Fruit fly (Drosophila melanogaster) S2 (cell line): ENCODE measurements around the gene ph-d.

Experiments used
- CG8478 ChIP-seq: fragments of >200 bp; optimal IDR thresholded peaks from 2 replicates; lab custom pipeline; 2018
- CTCF ChIP-seq, 2 experiments: fragments of >200 bp; optimal IDR thresholded peaks; 2 replicates each; lab custom pipeline; 2018

DNA sequence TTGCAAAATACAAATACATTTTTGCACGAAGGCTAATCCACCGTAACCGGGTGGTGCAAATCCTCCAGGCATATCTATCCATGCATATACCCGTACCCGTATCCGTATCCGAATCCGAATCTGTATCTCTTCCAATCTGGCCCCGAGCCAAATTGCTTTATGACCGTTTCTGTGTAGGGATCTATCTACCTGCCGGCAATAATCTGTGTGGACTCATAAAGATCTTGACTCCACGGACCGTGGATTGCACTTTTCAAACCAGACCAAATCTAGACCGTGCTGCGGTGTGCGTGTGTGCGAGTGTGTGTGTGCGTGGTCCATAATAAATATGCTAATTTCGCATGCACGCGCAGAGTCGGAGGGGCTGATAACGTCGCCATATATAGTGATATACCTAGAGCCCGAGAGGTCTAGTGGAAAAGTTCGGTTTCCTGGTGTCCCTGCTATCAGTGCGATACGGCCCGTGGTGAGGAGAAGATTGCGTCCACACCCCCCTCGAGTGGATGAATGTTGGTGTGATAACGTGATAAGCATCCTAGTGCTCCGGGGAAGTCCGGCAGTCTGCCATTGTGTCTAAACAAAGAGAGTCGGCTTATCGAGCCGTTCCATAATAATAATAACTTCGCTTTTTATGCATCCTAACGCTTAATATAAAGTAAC, 19.3 kb upstream of the ph-d start:
- no peak for TF ChIP-seq CG8478 (lab: Kevin White, UChicago)
- no peak for TF ChIP-seq CTCF (optimal IDR thresholded peaks at IDR 0.05; lab: Kevin White, UChicago)
